Worm (Caenorhabditis elegans): ENCODE results near the gene F01F1.3.

Gene F01F1.3

ce11 chrIII:5839147-5839546 is 32.6 kb upstream of the F01F1.3 start:
- no peak for TF ChIP-seq tbx-11 (GFP tag; IDR thresholded peaks at IDR 0.05)

ce11 chrIII:5839598-5839997 is 32.1 kb upstream of the F01F1.3 start:
- no peak for TF ChIP-seq tbx-37 (GFP tag; conservative IDR thresholded peaks at IDR 0.05)
- no peak for TF ChIP-seq F13C5.2 (tag; optimal IDR thresholded peaks at IDR 0.05)
- TF ChIP-seq ceh-13 (GFP tag; optimal IDR thresholded peaks at IDR 0.05): no peak

ce11 chrIII:5840277-5840676 is 31.5 kb upstream of the F01F1.3 start:
- TF ChIP-seq B0310.2 (tag; optimal IDR thresholded peaks at IDR 0.05) (no peak), F13C5.2 (tag; optimal IDR thresholded peaks at IDR 0.05) (no peak), sea-1 (GFP tag; conservative IDR thresholded peaks at IDR 0.05) (no peak), pes-1 (GFP tag; IDR thresholded peaks at IDR 0.05) (no peak), tra-4 (tag; optimal IDR thresholded peaks at IDR 0.05) (no peak), hmbx-1 (tag; optimal IDR thresholded peaks at IDR 0.05) (no peak), ceh-13 (GFP tag; optimal IDR thresholded peaks at IDR 0.05) (no peak), ets-7 (tag; optimal IDR thresholded peaks at IDR 0.05) (no peak), tbx-11 (GFP tag; IDR thresholded peaks at IDR 0.05) (no peak), ama-1 (optimal IDR thresholded peaks at IDR 0.05) (no peak), ceh-36 (tag; optimal IDR thresholded peaks at IDR 0.05) (no peak), aly-1 (tag; optimal IDR thresholded peaks at IDR 0.05) (no peak), flt-1 (GFP tag; IDR thresholded peaks at IDR 0.05) (no peak), hnd-1 (tag; optimal IDR thresholded peaks at IDR 0.05) (no peak), scrt-1 (GFP tag; IDR thresholded peaks at IDR 0.05) (no peak), hmg-4 (GFP tag; optimal IDR thresholded peaks at IDR 0.05) (no peak), tbx-37 (GFP tag; conservative IDR thresholded peaks at IDR 0.05) (no peak)

- no peak for TF ChIP-seq F13C5.2 (tag; optimal IDR thresholded peaks at IDR 0.05)
- no peak for TF ChIP-seq ama-1 (optimal IDR thresholded peaks at IDR 0.05)
- no peak for TF ChIP-seq hnd-1 (tag; optimal IDR thresholded peaks at IDR 0.05)
- no peak for TF ChIP-seq sea-1 (GFP tag; conservative IDR thresholded peaks at IDR 0.05)
- TF ChIP-seq ceh-13 (GFP tag; optimal IDR thresholded peaks at IDR 0.05): no peak
- TF ChIP-seq tra-4 (tag; optimal IDR thresholded peaks at IDR 0.05): no peak
- no peak for TF ChIP-seq ets-7 (tag; optimal IDR thresholded peaks at IDR 0.05)
- TF ChIP-seq hmbx-1 (tag; optimal IDR thresholded peaks at IDR 0.05): no peak
- TF ChIP-seq scrt-1 (GFP tag; IDR thresholded peaks at IDR 0.05): no peak
- TF ChIP-seq hmg-4 (GFP tag; optimal IDR thresholded peaks at IDR 0.05): no peak
- no peak for TF ChIP-seq flt-1 (GFP tag; IDR thresholded peaks at IDR 0.05)
- TF ChIP-seq ceh-36 (tag; optimal IDR thresholded peaks at IDR 0.05): no peak
- no peak for TF ChIP-seq tbx-37 (GFP tag; conservative IDR thresholded peaks at IDR 0.05)
- TF ChIP-seq aly-1 (tag; optimal IDR thresholded peaks at IDR 0.05): no peak
- no peak for TF ChIP-seq tbx-11 (GFP tag; IDR thresholded peaks at IDR 0.05)
- TF ChIP-seq B0310.2 (tag; optimal IDR thresholded peaks at IDR 0.05): no peak
- TF ChIP-seq pes-1 (GFP tag; IDR thresholded peaks at IDR 0.05): no peak
Measured at ce11 chrIII:5840815-5841573, 30.7 kb upstream of the F01F1.3 start.

ce11 chrIII:5841676-5842075 is 30.1 kb upstream of the F01F1.3 start:
- TF ChIP-seq flt-1 (GFP tag; IDR thresholded peaks at IDR 0.05): no peak
- TF ChIP-seq scrt-1 (GFP tag; IDR thresholded peaks at IDR 0.05): no peak
- no peak for TF ChIP-seq hnd-1 (tag; optimal IDR thresholded peaks at IDR 0.05)
- no peak for TF ChIP-seq pes-1 (GFP tag; IDR thresholded peaks at IDR 0.05)
- TF ChIP-seq B0310.2 (tag; optimal IDR thresholded peaks at IDR 0.05): no peak
- TF ChIP-seq ets-7 (tag; optimal IDR thresholded peaks at IDR 0.05): no peak
- no peak for TF ChIP-seq hmbx-1 (tag; optimal IDR thresholded peaks at IDR 0.05)

- TF ChIP-seq flt-1 (GFP tag; IDR thresholded peaks at IDR 0.05): no peak
- TF ChIP-seq hmg-4 (GFP tag; optimal IDR thresholded peaks at IDR 0.05): no peak
- TF ChIP-seq pes-1 (GFP tag; IDR thresholded peaks at IDR 0.05): no peak
- no peak for TF ChIP-seq sea-1 (GFP tag; conservative IDR thresholded peaks at IDR 0.05)
- no peak for TF ChIP-seq hmbx-1 (tag; optimal IDR thresholded peaks at IDR 0.05)
- TF ChIP-seq ceh-13 (GFP tag; optimal IDR thresholded peaks at IDR 0.05): no peak
- no peak for TF ChIP-seq tbx-11 (GFP tag; IDR thresholded peaks at IDR 0.05)
- TF ChIP-seq tra-4 (tag; optimal IDR thresholded peaks at IDR 0.05): no peak
- no peak for TF ChIP-seq ama-1 (optimal IDR thresholded peaks at IDR 0.05)
- no peak for TF ChIP-seq F13C5.2 (tag; optimal IDR thresholded peaks at IDR 0.05)
- TF ChIP-seq hnd-1 (tag; optimal IDR thresholded peaks at IDR 0.05): no peak
- no peak for TF ChIP-seq aly-1 (tag; optimal IDR thresholded peaks at IDR 0.05)
- no peak for TF ChIP-seq ets-7 (tag; optimal IDR thresholded peaks at IDR 0.05)
- TF ChIP-seq tbx-37 (GFP tag; conservative IDR thresholded peaks at IDR 0.05): no peak
Measured at ce11 chrIII:5842920-5843319, 28.8 kb upstream of the F01F1.3 start.

ce11 chrIII:5843662-5844061 is 28.1 kb upstream of the F01F1.3 start:
- TF ChIP-seq hmg-4 (GFP tag; optimal IDR thresholded peaks at IDR 0.05): peak; percentile 12
- no peak for TF ChIP-seq ets-7 (tag; optimal IDR thresholded peaks at IDR 0.05)
- no peak for TF ChIP-seq flt-1 (GFP tag; IDR thresholded peaks at IDR 0.05)

ce11 chrIII:5845483-5845882 is 26.3 kb upstream of the F01F1.3 start:
- TF ChIP-seq scrt-1 (GFP tag; IDR thresholded peaks at IDR 0.05) (no peak), B0310.2 (tag; optimal IDR thresholded peaks at IDR 0.05) (no peak), F13C5.2 (tag; optimal IDR thresholded peaks at IDR 0.05) (no peak), ceh-36 (tag; optimal IDR thresholded peaks at IDR 0.05) (no peak), hmg-4 (GFP tag; optimal IDR thresholded peaks at IDR 0.05) (no peak), tbx-37 (GFP tag; conservative IDR thresholded peaks at IDR 0.05) (no peak), hmbx-1 (tag; optimal IDR thresholded peaks at IDR 0.05) (no peak), ceh-13 (GFP tag; optimal IDR thresholded peaks at IDR 0.05) (no peak)
